Fruit fly (Drosophila melanogaster) whole organism, embryonic: ENCODE results near the gene CG17959.

ENCODE experiments used
- Aef1 ChIP-seq: fragments of 200-800 bp; sonication (Bioruptor generic); IDR thresholded peaks from 3 replicates; pipeline ENCODE4 v1.3.6; 2022; ENCODE audit warnings: missing biosample characterization, missing genetic modification characterization
- B-H2 ChIP-seq: fragments of 200-800 bp; sonication (Bioruptor generic); optimal IDR thresholded peaks from 2 replicates; lab custom pipeline; 2018; ENCODE audit warnings: missing biosample characterization, mild to moderate bottlenecking, missing genetic modification characterization
- CG10267 ChIP-seq: fragments of 200-800 bp; sonication (Bioruptor generic); optimal IDR thresholded peaks from 2 replicates; lab custom pipeline; 2018; ENCODE audit warnings: missing biosample characterization, mild to moderate bottlenecking, missing genetic modification characterization, moderate library complexity
- CG10543 ChIP-seq: fragments of 200-800 bp; sonication (Bioruptor generic); optimal IDR thresholded peaks from 3 replicates; lab custom pipeline; 2017; ENCODE audit warnings: missing biosample characterization, mild to moderate bottlenecking, missing genetic modification characterization, moderate library complexity
- CG12236 ChIP-seq: fragments of 200-800 bp; sonication (Bioruptor generic); optimal IDR thresholded peaks from 2 replicates; lab custom pipeline; 2016; ENCODE audit warnings: missing biosample characterization, missing genetic modification characterization
- CG12391 ChIP-seq: fragments of 200-800 bp; sonication (Bioruptor generic); optimal IDR thresholded peaks from 3 replicates; lab custom pipeline; 2018; ENCODE audit warnings: missing biosample characterization, mild to moderate bottlenecking, missing genetic modification characterization, moderate library complexity
- CG14441 ChIP-seq: fragments of 200-800 bp; sonication (Bioruptor generic); IDR thresholded peaks from 2 replicates; pipeline ENCODE4 v1.3.6; 2022; ENCODE audit warnings: missing biosample characterization, missing genetic modification characterization
- CG16815 ChIP-seq: fragments of 200-800 bp; sonication (Bioruptor generic); optimal IDR thresholded peaks from 3 replicates; lab custom pipeline; 2017; ENCODE audit warnings: missing biosample characterization, mild to moderate bottlenecking, missing genetic modification characterization
- CG17361 ChIP-seq: fragments of 200-800 bp; sonication (Bioruptor generic); IDR thresholded peaks from 3 replicates; pipeline ENCODE4 v1.3.6; 2022; ENCODE audit warnings: missing biosample characterization, missing genetic modification characterization
- CG18764 ChIP-seq: fragments of 200-800 bp; sonication (Bioruptor generic); optimal IDR thresholded peaks from 3 replicates; lab custom pipeline; 2016; ENCODE audit warnings: missing biosample characterization, missing genetic modification characterization
- CG30403 ChIP-seq: fragments of 200-800 bp; sonication (Bioruptor generic); optimal IDR thresholded peaks from 3 replicates; lab custom pipeline; 2016; ENCODE audit warnings: missing biosample characterization, missing genetic modification characterization
- CG4404 ChIP-seq: fragments of 200-800 bp; sonication (Bioruptor generic); IDR thresholded peaks from 2 replicates; pipeline ENCODE4 v1.3.6; 2022; ENCODE audit warnings: missing biosample characterization, missing genetic modification characterization
- CG5245 ChIP-seq: fragments of 200-800 bp; sonication (Bioruptor generic); optimal IDR thresholded peaks from 3 replicates; lab custom pipeline; 2016; ENCODE audit warnings: missing biosample characterization, missing genetic modification characterization
- CG6254 ChIP-seq: fragments of 200-800 bp; sonication (Bioruptor generic); optimal IDR thresholded peaks from 3 replicates; lab custom pipeline; 2017; ENCODE audit warnings: mild to moderate bottlenecking, missing biosample characterization, missing genetic modification reagents, missing genetic modification characterization
- CG6813 ChIP-seq: fragments of 200-800 bp; sonication (Bioruptor generic); optimal IDR thresholded peaks from 2 replicates; lab custom pipeline; 2017; ENCODE audit warnings: missing biosample characterization, missing genetic modification characterization, mild to moderate bottlenecking, moderate library complexity, missing genetic modification reagents
- CG7271 ChIP-seq: fragments of 200-800 bp; sonication (Bioruptor generic); optimal IDR thresholded peaks from 2 replicates; lab custom pipeline; 2018; ENCODE audit warnings: missing biosample characterization, mild to moderate bottlenecking, missing genetic modification characterization, moderate library complexity
- CG8944 ChIP-seq: fragments of 200-800 bp; sonication (Bioruptor generic); optimal IDR thresholded peaks from 3 replicates; lab custom pipeline; 2016; ENCODE audit warnings: missing biosample characterization, missing genetic modification characterization
- CG9727 ChIP-seq: fragments of 200-800 bp; sonication (Bioruptor generic); optimal IDR thresholded peaks from 3 replicates; lab custom pipeline; 2017; ENCODE audit warnings: missing biosample characterization, mild to moderate bottlenecking, missing genetic modification characterization
- CoRest ChIP-seq: fragments of 200-800 bp; sonication (Bioruptor generic); optimal IDR thresholded peaks from 3 replicates; lab custom pipeline; 2018; ENCODE audit warnings: missing biosample characterization, mild to moderate bottlenecking, missing genetic modification characterization, moderate library complexity
- E2f1 ChIP-seq: fragments of 200-800 bp; sonication (Bioruptor generic); IDR thresholded peaks from 2 replicates; pipeline ENCODE4 v1.3.6; 2022; ENCODE audit warnings: missing biosample characterization, missing genetic modification characterization
- Elba2 ChIP-seq: fragments of 200-800 bp; sonication (Bioruptor generic); optimal IDR thresholded peaks from 3 replicates; lab custom pipeline; 2016; ENCODE audit warnings: missing biosample characterization, missing genetic modification characterization
- Hsf ChIP-seq: fragments of 200-800 bp; sonication (Bioruptor generic); optimal IDR thresholded peaks from 3 replicates; lab custom pipeline; 2016; ENCODE audit warnings: missing biosample characterization, missing genetic modification characterization
- Lpt ChIP-seq: fragments of >200 bp; optimal IDR thresholded peaks from 2 replicates; lab custom pipeline; 2018; ENCODE audit warnings: missing biosample characterization, missing genetic modification characterization
- Pdp1 ChIP-seq, 2 experiments: fragments of 200-800 bp; sonication (Bioruptor generic); optimal IDR thresholded peaks; 3 replicates each; lab custom pipeline; 2016; ENCODE audit warnings: missing biosample characterization in 2 of 2, missing genetic modification characterization in 2 of 2, mild to moderate bottlenecking in 1 of 2, moderate library complexity in 1 of 2
- Six4 ChIP-seq: fragments of 200-800 bp; sonication (Bioruptor generic); optimal IDR thresholded peaks from 2 replicates; lab custom pipeline; 2016; ENCODE audit warnings: missing biosample characterization, missing genetic modification characterization
- Sry-δ ChIP-seq: fragments of 200-800 bp; sonication (Bioruptor generic); optimal IDR thresholded peaks from 2 replicates; lab custom pipeline; 2016; ENCODE audit warnings: missing biosample characterization, missing genetic modification characterization
- bab2 ChIP-seq: fragments of 200-800 bp; sonication (Bioruptor generic); optimal IDR thresholded peaks from 2 replicates; lab custom pipeline; 2016; ENCODE audit warnings: missing biosample characterization, missing genetic modification characterization
- bsh ChIP-seq, 2 experiments: fragments of 200-800 bp; sonication (Bioruptor generic); optimal IDR thresholded peaks; 2 replicates each; lab custom pipeline; 2017 to 2018; ENCODE audit warnings: mild to moderate bottlenecking in 2 of 2, missing biosample characterization in 2 of 2, missing genetic modification characterization in 2 of 2, moderate library complexity in 1 of 2
- cas ChIP-seq: fragments of 200-800 bp; sonication (Bioruptor generic); IDR thresholded peaks from 2 replicates; pipeline ENCODE4 v1.3.6; 2022; ENCODE audit warnings: missing biosample characterization, missing genetic modification characterization
- dmrt11E ChIP-seq: fragments of 200-800 bp; sonication (Bioruptor generic); optimal IDR thresholded peaks from 3 replicates; lab custom pipeline; 2018; ENCODE audit warnings: missing biosample characterization, mild to moderate bottlenecking, missing genetic modification characterization, moderate library complexity
- fd102C ChIP-seq: fragments of 200-800 bp; sonication (Bioruptor generic); optimal IDR thresholded peaks from 2 replicates; lab custom pipeline; 2018; ENCODE audit warnings: missing biosample characterization, mild to moderate bottlenecking, missing genetic modification characterization, moderate library complexity
- grn ChIP-seq: fragments of 200-800 bp; sonication (Bioruptor generic); optimal IDR thresholded peaks from 3 replicates; lab custom pipeline; 2017; ENCODE audit warnings: missing biosample characterization, missing genetic modification characterization
- jumu ChIP-seq: fragments of 200-800 bp; sonication (Bioruptor generic); optimal IDR thresholded peaks from 3 replicates; lab custom pipeline; 2016; ENCODE audit warnings: missing biosample characterization, missing genetic modification characterization
- lbe ChIP-seq: fragments of 200-800 bp; sonication (Bioruptor generic); optimal IDR thresholded peaks from 2 replicates; lab custom pipeline; 2016; ENCODE audit warnings: missing biosample characterization, mild to moderate bottlenecking, missing genetic modification characterization
- maf-S ChIP-seq: fragments of 200-800 bp; sonication (Bioruptor generic); optimal IDR thresholded peaks from 2 replicates; lab custom pipeline; 2016; ENCODE audit warnings: missing biosample characterization, missing genetic modification characterization
- nerfin-1 ChIP-seq: fragments of 200-800 bp; sonication (Bioruptor generic); optimal IDR thresholded peaks from 3 replicates; lab custom pipeline; 2019; ENCODE audit warnings: missing biosample characterization, mild to moderate bottlenecking, missing genetic modification characterization, moderate library complexity
- nerfin-2 ChIP-seq: fragments of 200-800 bp; sonication (Bioruptor generic); IDR thresholded peaks from 2 replicates; pipeline ENCODE4 v1.3.6; 2022; ENCODE audit warnings: missing biosample characterization, missing genetic modification characterization; ENCODE audit not compliant: partially characterized antibody
- odd ChIP-seq: fragments of 200-800 bp; sonication (Bioruptor generic); optimal IDR thresholded peaks from 2 replicates; lab custom pipeline; 2017; ENCODE audit warnings: missing biosample characterization, mild to moderate bottlenecking, missing genetic modification characterization
- row ChIP-seq: fragments of 200-800 bp; sonication (Bioruptor generic); IDR thresholded peaks from 3 replicates; pipeline ENCODE4 v1.3.6; 2022; ENCODE audit warnings: missing biosample characterization, missing genetic modification characterization
- sens ChIP-seq: fragments of 200-800 bp; sonication (Bioruptor generic); peaks from one replicate; lab custom pipeline; 2016; ENCODE audit warnings: missing biosample characterization, missing genetic modification characterization
- stwl ChIP-seq: fragments of 200-800 bp; sonication (Bioruptor generic); optimal IDR thresholded peaks from 3 replicates; lab custom pipeline; 2018; ENCODE audit warnings: missing biosample characterization, mild to moderate bottlenecking, missing genetic modification characterization, moderate library complexity
- tio ChIP-seq: fragments of 200-800 bp; sonication (Bioruptor generic); optimal IDR thresholded peaks from 2 replicates; lab custom pipeline; 2017; ENCODE audit warnings: missing biosample characterization, missing genetic modification characterization, inconsistent platforms
- tll ChIP-seq, 2 experiments: fragments of 200-800 bp in 1 of 2; fragments of >200 bp in 1 of 2; sonication (Bioruptor generic) in 1 of 2; optimal IDR thresholded peaks; 2 replicates each; lab custom pipeline; 2017 to 2019; ENCODE audit warnings: missing biosample characterization in 2 of 2, missing genetic modification characterization in 2 of 2, mild to moderate bottlenecking in 1 of 2, moderate library complexity in 1 of 2
- vnd ChIP-seq: fragments of 200-800 bp; sonication (Bioruptor generic); IDR thresholded peaks from 3 replicates; pipeline ENCODE4 v1.3.6; 2022; ENCODE audit warnings: missing biosample characterization, missing genetic modification characterization; ENCODE audit not compliant: partially characterized antibody
- vvl ChIP-seq: fragments of 200-800 bp; sonication (Bioruptor generic); IDR thresholded peaks from 2 replicates; pipeline ENCODE4 v1.3.6; 2022; ENCODE audit warnings: missing biosample characterization, missing genetic modification characterization

CG17959 gene

dm6 chrX:2984902-2985772 is 38.2 kb downstream of the CG17959 start (continued):
- TF ChIP-seq tll (GFP tag; optimal IDR thresholded peaks at IDR 0.05; lab: Kevin White, UChicago) (peak in 1 of 2 experiments; percentile 96), fd102C (GFP tag; lab: Kevin White, UChicago) (peak; percentile 98), CG5245 (GFP tag; lab: Kevin White, UChicago) (peak; percentile 2), B-H2 (GFP tag; lab: Kevin White, UChicago) (no peak), CG10543 (no peak), Hsf (GFP tag; lab: Kevin White, UChicago) (peak; percentile 58), grn (GFP tag; lab: Kevin White, UChicago) (no peak), vnd (GFP tag; lab: Robert Waterston, UW) (no peak), CG6254 (peak; percentile 16), Aef1 (GFP tag; lab: Robert Waterston, UW) (no peak), dmrt11E (tag; lab: Kevin White, UChicago) (peak; percentile 92), CG16815 (GFP tag; lab: Kevin White, UChicago) (peak; percentile 56), CG10267 (peak; percentile 79), vvl (0 out of 2 replicates have a peak, but pooled peaks have one; percentile 45), CG4404 (GFP tag; lab: Robert Waterston, UW) (peak; percentile 90), maf-S (GFP tag; lab: Kevin White, UChicago) (no peak), CG12391 (tag; lab: Kevin White, UChicago) (peak; percentile 61), CG7271 (tag; lab: Kevin White, UChicago) (peak; percentile 97), Pdp1 (GFP tag; optimal IDR thresholded peaks at IDR 0.05; lab: Kevin White, UChicago) (peak; percentile 27 to 35), bab2 (GFP tag; lab: Kevin White, UChicago) (peak; percentile 30), row (GFP tag; lab: Robert Waterston, UW) (peak; percentile 47; the same call in 2 of the 3 replicates), CG30403 (GFP tag; lab: Kevin White, UChicago) (peak; percentile 41), bsh (GFP tag; optimal IDR thresholded peaks at IDR 0.05; lab: Kevin White, UChicago) (peak in 1 of 2 experiments; percentile 45), lbe (peak; percentile 68), Elba2 (GFP tag; lab: Kevin White, UChicago) (peak; percentile 89), nerfin-1 (tag; lab: Kevin White, UChicago) (peak; percentile 12), CG6813 (peak; percentile 55), sens (peak; percentile 96), CoRest (peak; percentile 41), tio (GFP tag; lab: Kevin White, UChicago) (no peak), Sry-δ (no peak), CG17361 (peak; percentile 70), stwl (tag; lab: Kevin White, UChicago) (peak; percentile 48), Six4 (GFP tag; lab: Kevin White, UChicago) (peak; percentile 2), CG12236 (GFP tag; lab: Kevin White, UChicago) (peak; percentile 47), nerfin-2 (GFP tag; lab: Robert Waterston, UW) (no peak), CG9727 (GFP tag; lab: Kevin White, UChicago) (peak; percentile 91), odd (GFP tag; lab: Kevin White, UChicago) (no peak), E2f1 (no peak), CG18764 (no peak), jumu (GFP tag; lab: Kevin White, UChicago) (peak; percentile 10), CG8944 (GFP tag; lab: Kevin White, UChicago) (no peak), CG14441 (no peak), cas (GFP tag; lab: Robert Waterston, UW) (no peak), Lpt (GFP tag; lab: Kevin White, UChicago) (no peak)
